Worm (Caenorhabditis elegans) whole organism, L4/young adult: ENCODE data around the gene hsd-3.

Experiments
- W03F9.2 ChIP-seq: fragments of 150-350 bp; optimal IDR thresholded peaks from 2 replicates; lab custom pipeline; 2014; ENCODE audit warnings: missing biosample characterization, missing genetic modification characterization
- dao-5 ChIP-seq: sonication (generic microtip); optimal IDR thresholded peaks from 2 replicates; lab custom pipeline; 2016; ENCODE audit warnings: missing genotype, missing genetic modification characterization, moderate library complexity, missing compliant biosample characterization
- him-1 ChIP-seq: sonication (generic microtip); optimal IDR thresholded peaks from 2 replicates; lab custom pipeline; 2016; ENCODE audit warnings: missing genotype, missing genetic modification reagents, missing genetic modification characterization, missing compliant biosample characterization

hsd-3 gene

ce11 chrX:5022682-5023081, 13.6 kb downstream of the hsd-3 start:
- TF ChIP-seq him-1 (tag; lab: Kevin White, UChicago) (peak; percentile 40), W03F9.2 (tag; lab: Kevin White, UChicago) (no peak), dao-5 (tag; lab: Kevin White, UChicago) (peak; percentile 56)

- no peak for TF ChIP-seq him-1 (tag; lab: Kevin White, UChicago)
- no peak for TF ChIP-seq W03F9.2 (tag; lab: Kevin White, UChicago)
These were observed 15.2 kb downstream of the hsd-3 start, which contains the start of gene ZC449.1 for ce11 chrX:5024300-5024699. ZC449.1 (plus strand) TSS chrX:5024420.

ce11 chrX:5026461-5026860, 17.4 kb downstream of the hsd-3 start:
- TF ChIP-seq dao-5 (tag; lab: Kevin White, UChicago), result no peak
- no peak for TF ChIP-seq him-1 (tag; lab: Kevin White, UChicago)
- TF ChIP-seq W03F9.2 (tag; lab: Kevin White, UChicago), result no peak

ce11 chrX:5027923-5028592, 19.0 kb downstream of the hsd-3 start:
- TF ChIP-seq W03F9.2 (tag; lab: Kevin White, UChicago) (no peak), dao-5 (tag; lab: Kevin White, UChicago) (no peak)

- no peak for TF ChIP-seq dao-5 (tag; lab: Kevin White, UChicago)
- no peak for TF ChIP-seq W03F9.2 (tag; lab: Kevin White, UChicago)
- no peak for TF ChIP-seq him-1 (tag; lab: Kevin White, UChicago)
These were observed 19.5 kb downstream of the hsd-3 start for ce11 chrX:5028593-5028955.

- no peak for TF ChIP-seq dao-5 (tag; lab: Kevin White, UChicago)
- TF ChIP-seq W03F9.2 (tag; lab: Kevin White, UChicago), result no peak
- TF ChIP-seq him-1 (tag; lab: Kevin White, UChicago), result no peak
These were observed 22.6 kb downstream of the hsd-3 start for ce11 chrX:5031742-5032141.

- TF ChIP-seq dao-5 (tag; lab: Kevin White, UChicago), result no peak
- TF ChIP-seq him-1 (tag; lab: Kevin White, UChicago), result no peak
- no peak for TF ChIP-seq W03F9.2 (tag; lab: Kevin White, UChicago)
These were observed 24.8 kb downstream of the hsd-3 start, which contains the start of gene ZC449.4 for ce11 chrX:5033868-5034267. ZC449.4 (minus strand) TSS chrX:5033968.

ce11 chrX:5037673-5038072, 28.6 kb downstream of the hsd-3 start, which contains the start of gene ZC449.5:
ZC449.5 (minus strand) TSS chrX:5037773.
- no peak for TF ChIP-seq dao-5 (tag; lab: Kevin White, UChicago)
- TF ChIP-seq him-1 (tag; lab: Kevin White, UChicago), result no peak
- TF ChIP-seq W03F9.2 (tag; lab: Kevin White, UChicago), result no peak

- TF ChIP-seq dao-5 (tag; lab: Kevin White, UChicago) (no peak), him-1 (tag; lab: Kevin White, UChicago) (no peak), W03F9.2 (tag; lab: Kevin White, UChicago) (no peak)
These were observed 29.7 kb downstream of the hsd-3 start for ce11 chrX:5038812-5039211.

- TF ChIP-seq W03F9.2 (tag; lab: Kevin White, UChicago) (no peak), him-1 (tag; lab: Kevin White, UChicago) (no peak), dao-5 (tag; lab: Kevin White, UChicago) (no peak)
These were observed 30.9 kb downstream of the hsd-3 start for ce11 chrX:5040038-5040437.

ce11 chrX:5043887-5044286, 34.8 kb downstream of the hsd-3 start, which contains the start of gene Y64H9A.2:
Y64H9A.2 (plus strand) TSS chrX:5043976.
- TF ChIP-seq dao-5 (tag; lab: Kevin White, UChicago), result no peak
- no peak for TF ChIP-seq him-1 (tag; lab: Kevin White, UChicago)
- TF ChIP-seq W03F9.2 (tag; lab: Kevin White, UChicago), result no peak

ce11 chrX:5059163-5059562, 50.1 kb downstream of the hsd-3 start, which contains the start of gene C24H10.4:
C24H10.4 (minus strand) TSS chrX:5059263.
- TF ChIP-seq dao-5 (tag; lab: Kevin White, UChicago) (no peak), W03F9.2 (tag; lab: Kevin White, UChicago) (no peak), him-1 (tag; lab: Kevin White, UChicago) (no peak)

- TF ChIP-seq W03F9.2 (tag; lab: Kevin White, UChicago) (no peak), him-1 (tag; lab: Kevin White, UChicago) (no peak)
These were observed 51.7 kb downstream of the hsd-3 start, which contains the start of gene C24H10.3 for ce11 chrX:5060756-5061155. C24H10.3 (plus strand) TSS chrX:5061056.
